Worm (Caenorhabditis elegans): ENCODE data around the gene vap-1.
A peak's percentile ranks its signal among the peaks of the same experiment; 100 is the strongest.

The vap-1 gene

DNA sequence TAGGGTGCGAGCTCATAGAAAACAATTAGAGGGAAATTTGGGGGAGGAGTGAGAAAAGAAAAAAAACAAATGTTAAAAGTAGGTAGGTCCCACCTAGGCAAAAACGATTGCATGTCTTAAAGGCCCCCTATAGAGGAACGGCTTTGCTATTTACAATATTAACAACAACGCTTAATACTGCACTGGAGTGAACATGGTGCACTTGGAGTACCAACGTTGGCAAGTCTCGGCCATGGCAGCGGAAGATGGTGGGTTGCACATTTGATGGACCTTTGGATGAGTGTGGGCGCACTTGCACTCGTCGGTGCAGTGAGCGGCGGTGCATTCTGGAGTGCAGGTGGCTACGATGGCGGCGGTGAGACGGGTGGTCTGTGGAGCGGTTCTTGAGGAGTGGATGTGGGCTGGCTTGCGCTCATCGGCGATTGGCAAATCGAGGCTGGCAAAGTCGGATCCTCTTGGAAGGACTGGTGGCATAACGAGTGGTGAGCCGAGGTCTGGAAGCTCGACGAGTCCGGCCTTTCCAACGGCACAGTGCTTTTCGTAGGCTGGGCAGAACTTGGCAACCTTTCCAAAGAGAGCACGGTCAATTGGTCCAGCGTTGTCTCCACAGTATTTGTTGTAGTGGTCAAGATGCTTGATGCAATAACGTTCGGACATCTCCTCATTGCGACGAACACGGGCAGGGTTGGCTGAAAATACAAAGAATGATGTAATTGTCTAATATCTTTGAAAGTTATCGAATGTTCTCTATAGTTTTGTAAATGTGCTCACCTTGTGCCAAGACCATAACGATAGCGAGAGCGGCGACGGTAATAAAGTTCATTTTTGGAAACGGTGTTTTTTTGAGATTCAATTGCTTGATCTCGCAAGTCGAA, 24.5 kb upstream of the vap-1 start:
- TF ChIP-seq D1046.2 (GFP tag; IDR thresholded peaks at IDR 0.05) (0 out of 2 replicates have a peak, but pooled peaks have one; percentile 5), ama-1 (optimal IDR thresholded peaks at IDR 0.05) (peak; percentile 95), mes-2 (tag; optimal IDR thresholded peaks at IDR 0.05; ENCODE audit: poor library complexity, severe bottlenecking) (peak; percentile 7), zip-2 (tag; optimal IDR thresholded peaks at IDR 0.05) (no peak), lin-13 (GFP tag; optimal IDR thresholded peaks at IDR 0.05) (no peak), hlh-11 (tag; optimal IDR thresholded peaks at IDR 0.05) (no peak), jun-1 (tag; optimal IDR thresholded peaks at IDR 0.05) (no peak), nhr-11 (tag; optimal IDR thresholded peaks at IDR 0.05) (no peak), snpc-1.2 (GFP tag; IDR thresholded peaks at IDR 0.05) (no peak), php-3 (GFP tag; IDR thresholded peaks at IDR 0.05) (no peak), dve-1 (tag; optimal IDR thresholded peaks at IDR 0.05; ENCODE audit: insufficient read depth) (no peak), daf-16 (GFP tag; optimal IDR thresholded peaks at IDR 0.05) (no peak), daf-16 (tag; optimal IDR thresholded peaks at IDR 0.05) (no peak), hlh-30 (tag; optimal IDR thresholded peaks at IDR 0.05; ENCODE audit: insufficient read depth) (peak; percentile 48), lin-15B (tag; optimal IDR thresholded peaks at IDR 0.05) (no peak), pha-4 (GFP tag; IDR thresholded peaks at IDR 0.05) (no peak), pha-4 (tag; optimal IDR thresholded peaks at IDR 0.05) (no peak), zfp-2 (tag; optimal IDR thresholded peaks at IDR 0.05) (no peak), R02D3.7 (tag; optimal IDR thresholded peaks at IDR 0.05) (no peak), hif-1 (tag; optimal IDR thresholded peaks at IDR 0.05) (no peak), ceh-32 (tag; optimal IDR thresholded peaks at IDR 0.05; ENCODE audit: poor library complexity) (no peak), ceh-44 (GFP tag; IDR thresholded peaks at IDR 0.05) (0 out of 2 replicates have a peak, but pooled peaks have one; percentile 11), nhr-48 (tag; optimal IDR thresholded peaks at IDR 0.05) (peak; percentile 59), nhr-102 (tag; optimal IDR thresholded peaks at IDR 0.05) (peak; percentile 43), nhr-111 (GFP tag; optimal IDR thresholded peaks at IDR 0.05) (no peak), ztf-7 (tag; optimal IDR thresholded peaks at IDR 0.05) (no peak), ceh-28 (tag; optimal IDR thresholded peaks at IDR 0.05) (no peak), zfp-3 (GFP tag; conservative IDR thresholded peaks at IDR 0.05) (no peak), nhr-25 (tag; optimal IDR thresholded peaks at IDR 0.05; ENCODE audit: borderline replicate concordance, insufficient read depth) (peak; percentile 6), lin-38 (GFP tag; IDR thresholded peaks at IDR 0.05) (0 out of 2 replicates have a peak, but pooled peaks have one; percentile 14), nhr-41 (GFP tag; IDR thresholded peaks at IDR 0.05) (no peak), unc-62 (GFP tag; optimal IDR thresholded peaks at IDR 0.05 in 1 of 2) (peak in 1 of 2 experiments; percentile 75), unc-62 (tag; optimal IDR thresholded peaks at IDR 0.05) (no peak), gei-8 (GFP tag; optimal IDR thresholded peaks at IDR 0.05) (no peak), lim-7 (GFP tag; IDR thresholded peaks at IDR 0.05) (peak; percentile 24; the same call in 1 of the 2 replicates), nhr-237 (tag; optimal IDR thresholded peaks at IDR 0.05) (peak; percentile 28), dmd-6 (GFP tag; IDR thresholded peaks at IDR 0.05) (no peak), nhr-42 (GFP tag; IDR thresholded peaks at IDR 0.05) (0 out of 2 replicates have a peak, but pooled peaks have one; percentile 38), ctbp-1 (GFP tag; IDR thresholded peaks at IDR 0.05) (peak; percentile 36; the same call in 1 of the 2 replicates), lsy-2 (tag; optimal IDR thresholded peaks at IDR 0.05) (peak in 1 of 2 experiments; percentile 30), nhr-28 (tag; optimal IDR thresholded peaks at IDR 0.05) (no peak), Y75B8A.6 (GFP tag; IDR thresholded peaks at IDR 0.05) (no peak), Y105C5A.15 (GFP tag; IDR thresholded peaks at IDR 0.05) (no peak), lin-39 (tag; optimal IDR thresholded peaks at IDR 0.05) (no peak), snpc-4 (tag; optimal IDR thresholded peaks at IDR 0.05) (no peak), duxl-1 (tag; optimal IDR thresholded peaks at IDR 0.05; ENCODE audit: poor library complexity) (no peak), dmd-8 (GFP tag; IDR thresholded peaks at IDR 0.05) (no peak), skn-1 (tag; optimal IDR thresholded peaks at IDR 0.05) (no peak), pqm-1 (tag; optimal IDR thresholded peaks at IDR 0.05) (no peak)
